Worm (Caenorhabditis elegans) whole organism, L2 larva: Measurements from ENCODE around the gene ndub-8.
A peak's percentile ranks its signal among the peaks of the same experiment; 100 is the strongest.

Experiments
- C34F6.9 ChIP-seq: fragments of 150-350 bp; optimal IDR thresholded peaks from 2 replicates; lab custom pipeline; 2014; ENCODE audit warnings: missing biosample characterization, missing genetic modification characterization
- F13H6.1 ChIP-seq: sonication (generic microtip); optimal IDR thresholded peaks from 2 replicates; lab custom pipeline; 2016; ENCODE audit warnings: missing genetic modification characterization, missing compliant biosample characterization
- R02D3.7 ChIP-seq: fragments of 150-350 bp; optimal IDR thresholded peaks from 2 replicates; lab custom pipeline; 2014; ENCODE audit warnings: missing biosample characterization, missing genetic modification characterization
- ZK546.5 ChIP-seq: sonication (generic microtip); optimal IDR thresholded peaks from 2 replicates; lab custom pipeline; 2017; ENCODE audit warnings: missing biosample characterization, missing genetic modification characterization
- alr-1 ChIP-seq: fragments of 150-350 bp; optimal IDR thresholded peaks from 2 replicates; lab custom pipeline; 2014; ENCODE audit warnings: missing biosample characterization, missing genetic modification characterization
- aly-2 ChIP-seq: fragments of 150-350 bp; optimal IDR thresholded peaks from 2 replicates; lab custom pipeline; 2014; ENCODE audit warnings: missing biosample characterization, missing genetic modification characterization
- ama-1 ChIP-seq: fragments of 150-350 bp; optimal IDR thresholded peaks from 2 replicates; lab custom pipeline; 2018; ENCODE audit warnings: inconsistent platforms
- blmp-1 ChIP-seq: sonication (generic microtip); optimal IDR thresholded peaks from 2 replicates; lab custom pipeline; 2017; ENCODE audit warnings: missing genetic modification characterization, mild to moderate bottlenecking, missing compliant biosample characterization, antibody characterized with exemption, moderate library complexity; ENCODE audit not compliant: insufficient read depth
- ceh-16 ChIP-seq: fragments of 150-350 bp; optimal IDR thresholded peaks from 2 replicates; lab custom pipeline; 2014; ENCODE audit warnings: missing biosample characterization, missing genetic modification characterization
- ceh-82 ChIP-seq: fragments of 150-350 bp; optimal IDR thresholded peaks from 2 replicates; lab custom pipeline; 2014; ENCODE audit warnings: missing biosample characterization, missing genetic modification characterization
- crh-2 ChIP-seq: sonication (generic microtip); optimal IDR thresholded peaks from 2 replicates; lab custom pipeline; 2017; ENCODE audit warnings: missing biosample characterization, missing genetic modification characterization
- egl-27 ChIP-seq: sonication (generic microtip); optimal IDR thresholded peaks from 3 replicates; lab custom pipeline; 2017; ENCODE audit warnings: missing biosample characterization, missing genetic modification reagents, missing genetic modification characterization
- elt-1 ChIP-seq: fragments of 150-350 bp; optimal IDR thresholded peaks from 2 replicates; lab custom pipeline; 2014; ENCODE audit warnings: missing biosample characterization, missing genetic modification characterization
- elt-3 ChIP-seq: sonication (generic microtip); optimal IDR thresholded peaks from 2 replicates; lab custom pipeline; 2017; ENCODE audit warnings: missing biosample characterization, missing genetic modification characterization
- gmeb-1 ChIP-seq: fragments of 150-350 bp; optimal IDR thresholded peaks from 2 replicates; lab custom pipeline; 2014; ENCODE audit warnings: missing biosample characterization, missing genetic modification characterization
- lin-11 ChIP-seq: fragments of 150-350 bp; sonication (generic microtip); optimal IDR thresholded peaks from 2 replicates; lab custom pipeline; 2014; ENCODE audit warnings: missing biosample characterization, missing genetic modification characterization, inconsistent platforms, mixed read lengths
- lin-13 ChIP-seq: fragments of 150-350 bp; optimal IDR thresholded peaks from 2 replicates; lab custom pipeline; 2014; ENCODE audit warnings: missing biosample characterization, missing genetic modification reagents, missing genetic modification characterization
- lin-39 ChIP-seq: fragments of 150-350 bp; optimal IDR thresholded peaks from 2 replicates; lab custom pipeline; 2014; ENCODE audit warnings: missing biosample characterization, missing genetic modification reagents, missing genetic modification characterization
- lsy-2 ChIP-seq, 2 experiments: fragments of 150-350 bp in 1 of 2; sonication (generic microtip) in 1 of 2; optimal IDR thresholded peaks; 2 replicates each; lab custom pipeline; 2014 to 2017; ENCODE audit warnings: missing biosample characterization in 2 of 2, missing genetic modification characterization in 2 of 2
- mab-5 ChIP-seq: fragments of 150-350 bp; optimal IDR thresholded peaks from 2 replicates; lab custom pipeline; 2014; ENCODE audit warnings: missing biosample characterization, missing genetic modification characterization
- mbf-1 ChIP-seq: sonication (generic microtip); optimal IDR thresholded peaks from 2 replicates; lab custom pipeline; 2017; ENCODE audit warnings: missing biosample characterization, missing genetic modification characterization
- mdl-1 ChIP-seq, 2 experiments: fragments of 150-350 bp in 1 of 2; sonication (generic microtip) in 1 of 2; optimal IDR thresholded peaks; 2 replicates each; lab custom pipeline; 2017; ENCODE audit warnings: missing biosample characterization in 2 of 2, missing genetic modification characterization in 2 of 2
- nhr-11 ChIP-seq: fragments of 150-350 bp; optimal IDR thresholded peaks from 2 replicates; lab custom pipeline; 2014; ENCODE audit warnings: missing biosample characterization, missing genetic modification characterization
- nhr-12 ChIP-seq: fragments of 150-350 bp; optimal IDR thresholded peaks from 2 replicates; lab custom pipeline; 2014; ENCODE audit warnings: missing biosample characterization, missing genetic modification characterization
- nhr-129 ChIP-seq: fragments of 150-350 bp; optimal IDR thresholded peaks from 2 replicates; lab custom pipeline; 2014; ENCODE audit warnings: missing biosample characterization, missing genetic modification characterization
- nhr-21 ChIP-seq: fragments of 150-350 bp; optimal IDR thresholded peaks from 2 replicates; lab custom pipeline; 2014; ENCODE audit warnings: missing biosample characterization, missing genetic modification characterization
- nhr-237 ChIP-seq: fragments of 150-350 bp; optimal IDR thresholded peaks from 2 replicates; lab custom pipeline; 2014; ENCODE audit warnings: missing biosample characterization, missing genetic modification characterization
- nhr-6 ChIP-seq: fragments of 150-350 bp; optimal IDR thresholded peaks from 2 replicates; lab custom pipeline; 2014; ENCODE audit warnings: missing biosample characterization, missing genetic modification characterization
- nhr-77 ChIP-seq: fragments of 150-350 bp; optimal IDR thresholded peaks from 2 replicates; lab custom pipeline; 2014; ENCODE audit warnings: missing biosample characterization, missing genetic modification characterization
- peb-1 ChIP-seq: fragments of 150-350 bp; optimal IDR thresholded peaks from 2 replicates; lab custom pipeline; 2014; ENCODE audit warnings: missing biosample characterization, missing genetic modification characterization
- sem-4 ChIP-seq: fragments of 150-350 bp; optimal IDR thresholded peaks from 2 replicates; lab custom pipeline; 2014; ENCODE audit warnings: missing biosample characterization, missing genetic modification reagents, missing genetic modification characterization
- skn-1 ChIP-seq: sonication (generic microtip); optimal IDR thresholded peaks from 2 replicates; lab custom pipeline; 2017; ENCODE audit warnings: missing biosample characterization, missing genetic modification characterization
- sma-3 ChIP-seq: sonication (generic microtip); optimal IDR thresholded peaks from 2 replicates; lab custom pipeline; 2016; ENCODE audit warnings: missing genetic modification reagents, missing genetic modification characterization, missing compliant biosample characterization
- sma-9 ChIP-seq, 2 experiments: fragments of 150-350 bp in 1 of 2; sonication (generic microtip) in 1 of 2; optimal IDR thresholded peaks; 2 replicates each; lab custom pipeline; 2014 to 2016; ENCODE audit warnings: missing genetic modification characterization in 2 of 2, mild to moderate bottlenecking in 1 of 2, missing biosample characterization in 1 of 2, missing compliant biosample characterization in 1 of 2, missing genetic modification reagents in 1 of 2, moderate library complexity in 1 of 2
- snpc-4 ChIP-seq: fragments of 150-350 bp; optimal IDR thresholded peaks from 2 replicates; lab custom pipeline; 2014; ENCODE audit warnings: missing biosample characterization, missing genetic modification characterization
- unc-39 ChIP-seq: fragments of 150-350 bp; optimal IDR thresholded peaks from 2 replicates; lab custom pipeline; 2014; ENCODE audit warnings: missing biosample characterization, missing genetic modification characterization
- unc-55 ChIP-seq: fragments of 150-350 bp; sonication (generic microtip); optimal IDR thresholded peaks from 3 replicates; lab custom pipeline; 2014; ENCODE audit warnings: missing biosample characterization, missing genetic modification reagents, missing genetic modification characterization
- unc-62 ChIP-seq: fragments of 150-350 bp; optimal IDR thresholded peaks from 2 replicates; lab custom pipeline; 2014; ENCODE audit warnings: missing biosample characterization, missing genetic modification reagents, missing genetic modification characterization
- zag-1 ChIP-seq: fragments of 150-350 bp; optimal IDR thresholded peaks from 2 replicates; lab custom pipeline; 2014; ENCODE audit warnings: missing biosample characterization, missing genetic modification characterization
- ztf-1 ChIP-seq: fragments of 200-800 bp; sonication (Bioruptor generic); conservative IDR thresholded peaks from 2 replicates; pipeline ENCODE4 v1.3.6; 2022; ENCODE audit warnings: missing genetic modification characterization, missing compliant biosample characterization
- ztf-11 ChIP-seq: sonication (generic microtip); optimal IDR thresholded peaks from 2 replicates; lab custom pipeline; 2017; ENCODE audit warnings: missing biosample characterization, missing genetic modification characterization
- ztf-4 ChIP-seq: fragments of 150-350 bp; optimal IDR thresholded peaks from 2 replicates; lab custom pipeline; 2014; ENCODE audit warnings: missing biosample characterization, missing genetic modification characterization

The ndub-8 gene

ce11 chrII:13907615-13908014, 34.9 kb downstream of the ndub-8 start:
- TF ChIP-seq mbf-1 (no peak), ama-1 (lab: Kevin White, UChicago) (no peak)
- TF ChIP-seq, all 48 proteins: peak for 0

DNA sequence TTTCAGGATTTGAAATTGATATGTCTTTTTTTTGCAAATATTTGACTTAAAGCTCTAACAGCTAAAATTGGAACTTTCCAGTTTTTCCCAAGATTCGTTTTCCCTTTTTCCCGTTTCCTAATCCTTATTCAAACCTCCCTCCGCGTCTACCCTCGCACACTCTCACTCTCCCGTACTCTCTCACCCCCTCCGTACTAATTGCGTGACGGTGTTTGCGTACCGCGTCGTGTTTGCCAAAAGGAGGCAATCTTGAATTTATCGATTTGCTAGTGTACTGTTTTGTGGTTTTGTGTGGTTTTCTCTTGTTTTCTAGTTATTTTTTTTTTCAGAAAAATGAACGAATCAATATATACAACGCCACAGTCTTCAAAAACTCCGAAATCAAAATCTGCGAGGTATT, 35.9 kb downstream of the ndub-8 start, which contains the start of gene citk-1:
Gene citk-1, plus strand, starts transcription at position 323 of the 400 bp plus-strand sequence.
- TF ChIP-seq snpc-4 (tag; lab: Kevin White, UChicago) (peak; percentile 68), C34F6.9 (tag; lab: Kevin White, UChicago) (peak; percentile 84), gmeb-1 (tag; lab: Kevin White, UChicago) (peak; percentile 97), ztf-1 (GFP tag; lab: Robert Waterston, UW) (no peak), ztf-4 (tag; lab: Kevin White, UChicago) (no peak), elt-1 (tag; lab: Kevin White, UChicago) (no peak), nhr-6 (no peak), ama-1 (lab: Kevin White, UChicago) (no peak), blmp-1 (peak; percentile 37), sma-3 (GFP tag; lab: Kevin White, UChicago) (peak; percentile 50), elt-3 (tag; lab: Kevin White, UChicago) (no peak), sem-4 (tag; lab: Kevin White, UChicago) (no peak), ceh-82 (tag; lab: Kevin White, UChicago) (no peak), aly-2 (no peak), nhr-12 (tag; lab: Kevin White, UChicago) (no peak), mdl-1 (tag; optimal IDR thresholded peaks at IDR 0.05; lab: Kevin White, UChicago) (no peak), R02D3.7 (no peak), nhr-11 (tag; lab: Kevin White, UChicago) (no peak), zag-1 (no peak), lin-13 (GFP tag; lab: Kevin White, UChicago) (no peak), unc-62 (GFP tag; lab: Kevin White, UChicago) (no peak), unc-39 (tag; lab: Kevin White, UChicago) (no peak), ceh-16 (no peak), skn-1 (no peak), ztf-11 (tag; lab: Kevin White, UChicago) (no peak), unc-55 (peak; percentile 92), egl-27 (tag; lab: Kevin White, UChicago) (peak; percentile 36), lin-39 (no peak), lin-11 (tag; lab: Kevin White, UChicago) (peak; percentile 71), lsy-2 (tag; optimal IDR thresholded peaks at IDR 0.05; lab: Kevin White, UChicago) (peak in 1 of 2 experiments; percentile 52), crh-2 (tag; lab: Kevin White, UChicago) (no peak), F13H6.1 (tag; lab: Kevin White, UChicago) (peak; percentile 63), ZK546.5 (tag; lab: Kevin White, UChicago) (no peak), nhr-237 (tag; lab: Kevin White, UChicago) (no peak), sma-9 (GFP tag; optimal IDR thresholded peaks at IDR 0.05; lab: Kevin White, UChicago) (peak; percentile 56), sma-9 (tag; optimal IDR thresholded peaks at IDR 0.05; lab: Kevin White, UChicago) (no peak), peb-1 (no peak), nhr-129 (tag; lab: Kevin White, UChicago) (peak; percentile 87), alr-1 (tag; lab: Kevin White, UChicago) (no peak), mab-5 (tag; lab: Kevin White, UChicago) (peak; percentile 46)

DNA sequence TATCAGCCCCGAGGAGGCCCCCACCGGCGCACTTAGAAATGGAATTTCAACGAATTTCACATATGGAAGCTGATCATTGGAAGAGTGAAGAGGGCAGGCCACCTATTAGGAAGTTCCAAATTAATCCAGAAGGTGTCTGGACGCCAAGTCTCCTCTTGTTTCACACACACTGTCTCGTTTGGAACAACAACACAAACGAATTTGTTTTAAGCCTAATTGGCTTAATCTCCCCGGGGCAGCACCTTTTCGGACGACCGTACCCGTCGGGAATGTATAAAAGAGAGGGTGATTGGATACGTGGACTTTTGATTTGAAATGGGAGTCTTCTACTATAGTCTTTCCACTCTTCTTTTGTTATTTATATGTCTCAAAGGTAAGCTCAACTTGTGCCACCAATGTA, 43.4 kb downstream of the ndub-8 start, which contains the start of gene mltn-3:
Gene mltn-3, plus strand, starts transcription at position 301 of the 400 bp plus-strand sequence.
- TF ChIP-seq sma-9 (GFP tag; optimal IDR thresholded peaks at IDR 0.05; lab: Kevin White, UChicago) = no peak
- no peak for TF ChIP-seq sma-9 (tag; optimal IDR thresholded peaks at IDR 0.05; lab: Kevin White, UChicago)
- TF ChIP-seq nhr-77 (tag; lab: Kevin White, UChicago) = no peak
- no peak for TF ChIP-seq C34F6.9 (tag; lab: Kevin White, UChicago)
- TF ChIP-seq nhr-21 = no peak
- no peak for TF ChIP-seq mbf-1
